Fruit fly (Drosophila melanogaster) whole organism, embryonic: Measurements from ENCODE around the gene CG5731.

Source experiments
- Abd-B ChIP-seq: fragments of 200-800 bp; sonication (Bioruptor generic); optimal IDR thresholded peaks from 2 replicates; lab custom pipeline; 2018; ENCODE audit warnings: missing biosample characterization, mild to moderate bottlenecking, missing genetic modification characterization, moderate library complexity
- Awh ChIP-seq: fragments of 200-800 bp; sonication (Bioruptor generic); IDR thresholded peaks from 2 replicates; pipeline ENCODE4, ENCODE4 v1.3.6; 2022; ENCODE audit warnings: missing biosample characterization, missing genetic modification characterization
- CG12219 ChIP-seq: fragments of 200-800 bp; sonication (Bioruptor generic); optimal IDR thresholded peaks from 3 replicates; lab custom pipeline; 2018; ENCODE audit warnings: missing biosample characterization, mild to moderate bottlenecking, missing genetic modification characterization
- CG13287 ChIP-seq: fragments of 200-800 bp; sonication (Bioruptor generic); IDR thresholded peaks from 2 replicates; pipeline ENCODE4 v1.3.6; 2022; ENCODE audit warnings: missing biosample characterization, missing genetic modification characterization; ENCODE audit not compliant: partially characterized antibody
- CG1647 ChIP-seq: fragments of 200-800 bp; sonication (Bioruptor generic); optimal IDR thresholded peaks from 3 replicates; lab custom pipeline; 2016; ENCODE audit warnings: missing biosample characterization, missing genetic modification characterization
- CG18011 ChIP-seq: fragments of 200-800 bp; sonication (Bioruptor generic); optimal IDR thresholded peaks from 2 replicates; lab custom pipeline; 2017; ENCODE audit warnings: missing biosample characterization, missing genetic modification characterization, mild to moderate bottlenecking, moderate library complexity, missing genotype
- CG2116 ChIP-seq: fragments of 200-800 bp; sonication (Bioruptor generic); optimal IDR thresholded peaks from 3 replicates; lab custom pipeline; 2018; ENCODE audit warnings: missing biosample characterization, mild to moderate bottlenecking, missing genetic modification characterization
- CG2199 ChIP-seq: fragments of 200-800 bp; sonication (Bioruptor generic); IDR thresholded peaks from 3 replicates; pipeline ENCODE4 v1.3.6; 2022; ENCODE audit warnings: missing biosample characterization, missing genetic modification characterization
- CG32767 ChIP-seq: fragments of 200-800 bp; sonication (Bioruptor generic); IDR thresholded peaks from 2 replicates; pipeline ENCODE4 v1.3.6; 2022; ENCODE audit warnings: missing biosample characterization, missing genetic modification characterization
- CG32772 ChIP-seq: fragments of 200-800 bp; sonication (Bioruptor generic); IDR thresholded peaks from 2 replicates; pipeline ENCODE4 v1.3.6; 2022; ENCODE audit warnings: missing biosample characterization, missing genetic modification characterization
- CG4707 ChIP-seq: fragments of 200-800 bp; sonication (Bioruptor generic); optimal IDR thresholded peaks from 2 replicates; lab custom pipeline; 2018; ENCODE audit warnings: missing biosample characterization, mild to moderate bottlenecking, missing genetic modification characterization, moderate library complexity
- CG5245 ChIP-seq: fragments of 200-800 bp; sonication (Bioruptor generic); optimal IDR thresholded peaks from 3 replicates; lab custom pipeline; 2016; ENCODE audit warnings: missing biosample characterization, missing genetic modification characterization
- CG7556 ChIP-seq: fragments of 200-800 bp; sonication (Bioruptor generic); optimal IDR thresholded peaks from 2 replicates; lab custom pipeline; 2017; ENCODE audit warnings: missing biosample characterization, mild to moderate bottlenecking, missing genetic modification characterization
- CG9876 ChIP-seq: fragments of 200-800 bp; sonication (Bioruptor generic); optimal IDR thresholded peaks from 2 replicates; lab custom pipeline; 2016; ENCODE audit warnings: missing biosample characterization, missing genetic modification characterization
- CG9932 ChIP-seq: fragments of 200-800 bp; sonication (Bioruptor generic); IDR thresholded peaks from 2 replicates; pipeline ENCODE4 v1.3.6; 2022; ENCODE audit warnings: missing biosample characterization, missing genetic modification characterization
- Dek ChIP-seq: fragments of 200-800 bp; sonication (Bioruptor generic); optimal IDR thresholded peaks from 3 replicates; lab custom pipeline; 2019; ENCODE audit warnings: missing biosample characterization, mild to moderate bottlenecking, missing genetic modification characterization, moderate library complexity
- Dip2 ChIP-seq: fragments of 200-800 bp; sonication (Bioruptor generic); IDR thresholded peaks from 2 replicates; pipeline ENCODE4 v1.3.6; 2022; ENCODE audit warnings: missing biosample characterization, missing genetic modification characterization
- Eip74EF ChIP-seq, 2 experiments: fragments of 200-800 bp in 1 of 2; fragments of >200 bp in 1 of 2; sonication (Bioruptor generic) in 1 of 2; optimal IDR thresholded peaks; 2 replicates each; lab custom pipeline; 2017 to 2019; ENCODE audit warnings: missing biosample characterization in 2 of 2, missing genetic modification characterization in 2 of 2, mild to moderate bottlenecking in 1 of 2, moderate library complexity in 1 of 2
- GATAe ChIP-seq: fragments of 200-800 bp; sonication (Bioruptor generic); conservative IDR thresholded peaks from 2 replicates; pipeline ENCODE4 v1.3.6; 2022; ENCODE audit warnings: missing biosample characterization, missing genetic modification characterization
- Gug ChIP-seq: fragments of 200-800 bp; sonication (Bioruptor generic); IDR thresholded peaks from 4 replicates; pipeline ENCODE4 v1.3.6; 2022; ENCODE audit warnings: missing biosample characterization, missing genetic modification characterization
- Hsf ChIP-seq: fragments of 200-800 bp; sonication (Bioruptor generic); optimal IDR thresholded peaks from 3 replicates; lab custom pipeline; 2016; ENCODE audit warnings: missing biosample characterization, missing genetic modification characterization
- Lim3 ChIP-seq: fragments of 200-800 bp; sonication (Bioruptor generic); IDR thresholded peaks from 2 replicates; pipeline ENCODE4 v1.3.6; 2022; ENCODE audit warnings: missing biosample characterization, missing genetic modification characterization
- MBD-R2 ChIP-seq: fragments of 200-800 bp; sonication (Bioruptor generic); IDR thresholded peaks from 2 replicates; pipeline ENCODE4 v1.3.6; 2022; ENCODE audit warnings: missing biosample characterization, missing genetic modification characterization
- NC2α ChIP-seq: fragments of 200-800 bp; sonication (Bioruptor generic); optimal IDR thresholded peaks from 2 replicates; lab custom pipeline; 2016; ENCODE audit warnings: missing biosample characterization, missing genetic modification characterization
- Nf-YC ChIP-seq: fragments of 200-800 bp; optimal IDR thresholded peaks from 3 replicates; lab custom pipeline; 2019; ENCODE audit warnings: missing biosample characterization, mild to moderate bottlenecking, missing genetic modification characterization, moderate library complexity
- Rx ChIP-seq: fragments of 200-800 bp; sonication (Bioruptor generic); IDR thresholded peaks from 2 replicates; pipeline ENCODE4 v1.3.6; 2022; ENCODE audit warnings: missing biosample characterization, missing genetic modification characterization
- Sin3A ChIP-seq: fragments of >200 bp; optimal IDR thresholded peaks from 2 replicates; lab custom pipeline; 2018
- Sry-β ChIP-seq: fragments of 200-800 bp; sonication (Bioruptor generic); optimal IDR thresholded peaks from 2 replicates; lab custom pipeline; 2018; ENCODE audit warnings: missing biosample characterization, mild to moderate bottlenecking, missing genetic modification characterization, moderate library complexity
- Xrp1 ChIP-seq: fragments of 200-800 bp; sonication (Bioruptor generic); IDR thresholded peaks from 2 replicates; pipeline ENCODE4 v1.3.6; 2022; ENCODE audit warnings: missing biosample characterization, missing genetic modification characterization
- bsh ChIP-seq, 2 experiments: fragments of 200-800 bp; sonication (Bioruptor generic); optimal IDR thresholded peaks; 2 replicates each; lab custom pipeline; 2017 to 2018; ENCODE audit warnings: mild to moderate bottlenecking in 2 of 2, missing biosample characterization in 2 of 2, missing genetic modification characterization in 2 of 2, moderate library complexity in 1 of 2
- cas ChIP-seq: fragments of 200-800 bp; sonication (Bioruptor generic); IDR thresholded peaks from 2 replicates; pipeline ENCODE4 v1.3.6; 2022; ENCODE audit warnings: missing biosample characterization, missing genetic modification characterization
- ci ChIP-seq: fragments of 200-800 bp; sonication (Bioruptor generic); IDR thresholded peaks from 3 replicates; pipeline ENCODE4 v1.3.6; 2022; ENCODE audit warnings: missing biosample characterization, missing genetic modification characterization
- crc ChIP-seq: fragments of 200-800 bp; sonication (Bioruptor generic); optimal IDR thresholded peaks from 2 replicates; lab custom pipeline; 2016; ENCODE audit warnings: missing biosample characterization, missing genetic modification characterization
- dmrt99B ChIP-seq: fragments of 200-800 bp; sonication (Bioruptor generic); optimal IDR thresholded peaks from 2 replicates; lab custom pipeline; 2018; ENCODE audit warnings: missing biosample characterization, mild to moderate bottlenecking, missing genetic modification characterization, moderate library complexity
- ewg ChIP-seq: fragments of 200-800 bp; sonication (Bioruptor generic); optimal IDR thresholded peaks from 3 replicates; lab custom pipeline; 2017; ENCODE audit warnings: mild to moderate bottlenecking, missing biosample characterization, missing genetic modification reagents, missing genetic modification characterization
- eyg ChIP-seq: fragments of 200-800 bp; sonication (Bioruptor generic); optimal IDR thresholded peaks from 3 replicates; lab custom pipeline; 2016; ENCODE audit warnings: missing biosample characterization, missing genetic modification characterization
- gro ChIP-seq: fragments of 200-800 bp; sonication (Bioruptor generic); optimal IDR thresholded peaks from 2 replicates; lab custom pipeline; 2016; ENCODE audit warnings: missing biosample characterization, missing genetic modification characterization
- gsb-n ChIP-seq: fragments of 200-800 bp; sonication (Bioruptor generic); optimal IDR thresholded peaks from 3 replicates; lab custom pipeline; 2018; ENCODE audit warnings: missing biosample characterization, mild to moderate bottlenecking, missing genetic modification characterization
- gt ChIP-seq: fragments of 200-800 bp; sonication (Bioruptor generic); IDR thresholded peaks from 2 replicates; pipeline ENCODE4 v1.3.6; 2022; ENCODE audit warnings: missing biosample characterization, missing genetic modification characterization
- her ChIP-seq: fragments of 200-800 bp; sonication (Bioruptor generic); optimal IDR thresholded peaks from 2 replicates; lab custom pipeline; 2016; ENCODE audit warnings: missing biosample characterization, missing genetic modification characterization
- ind ChIP-seq: fragments of 200-800 bp; sonication (Bioruptor generic); optimal IDR thresholded peaks from 3 replicates; lab custom pipeline; 2016; ENCODE audit warnings: missing biosample characterization, missing genetic modification characterization
- lola ChIP-seq, 3 experiments: fragments of >200 bp in 2 of 3; fragments of 200-800 bp in 1 of 3; sonication (Bioruptor generic) in 1 of 3; optimal IDR thresholded peaks; 2 replicates each; lab custom pipeline; 2017 to 2019; ENCODE audit warnings: missing biosample characterization in 3 of 3, missing genetic modification characterization in 3 of 3, mild to moderate bottlenecking in 1 of 3, moderate library complexity in 1 of 3
- luna ChIP-seq: fragments of 200-800 bp; sonication (Bioruptor generic); optimal IDR thresholded peaks from 2 replicates; lab custom pipeline; 2016; ENCODE audit warnings: missing biosample characterization, missing genetic modification characterization
- mld ChIP-seq: fragments of 200-800 bp; sonication (Bioruptor generic); IDR thresholded peaks from 3 replicates; pipeline ENCODE4 v1.3.6; 2022; ENCODE audit warnings: missing biosample characterization, missing genetic modification characterization; ENCODE audit not compliant: partially characterized antibody
- nmo ChIP-seq: fragments of 200-800 bp; sonication (Bioruptor generic); optimal IDR thresholded peaks from 2 replicates; lab custom pipeline; 2018; ENCODE audit warnings: missing biosample characterization, mild to moderate bottlenecking, missing genetic modification characterization, moderate library complexity
- otp ChIP-seq: fragments of 200-800 bp; sonication (Bioruptor generic); IDR thresholded peaks from 3 replicates; pipeline ENCODE4, ENCODE4 v1.3.6; 2022; ENCODE audit warnings: missing biosample characterization, missing genetic modification characterization
- prd ChIP-seq, 3 experiments: fragments of >200 bp in 2 of 3; fragments of 200-800 bp in 1 of 3; sonication (Bioruptor generic) in 1 of 3; optimal IDR thresholded peaks in 2 of 3; IDR thresholded peaks in 1 of 3; 2 replicates in 2 of 3; 3 replicates in 1 of 3; pipeline versions ENCODE4 v1.3.6 to Lab custom; 2017 to 2022; ENCODE audit warnings: missing biosample characterization in 1 of 3, missing genetic modification characterization in 1 of 3
- tna ChIP-seq: fragments of 200-800 bp; sonication (Bioruptor generic); IDR thresholded peaks from 2 replicates; pipeline ENCODE4 v1.3.6; 2022; ENCODE audit warnings: missing biosample characterization, missing genetic modification characterization; ENCODE audit not compliant: partially characterized antibody
- ttk ChIP-seq: fragments of 200-800 bp; sonication (Bioruptor generic); IDR thresholded peaks from 2 replicates; pipeline ENCODE4 v2.1.2; 2022; ENCODE audit warnings: missing biosample characterization, missing genetic modification characterization
- tup ChIP-seq: fragments of 200-800 bp; sonication (Bioruptor generic); optimal IDR thresholded peaks from 2 replicates; lab custom pipeline; 2016; ENCODE audit warnings: missing biosample characterization, mild to moderate bottlenecking, missing genetic modification characterization, moderate library complexity
- unc-4 ChIP-seq: fragments of 200-800 bp; sonication (Bioruptor generic); IDR thresholded peaks from 2 replicates; pipeline ENCODE4 v1.3.6; 2022; ENCODE audit warnings: missing biosample characterization, missing genetic modification characterization; ENCODE audit not compliant: partially characterized antibody
- vnd ChIP-seq: fragments of 200-800 bp; sonication (Bioruptor generic); IDR thresholded peaks from 3 replicates; pipeline ENCODE4 v1.3.6; 2022; ENCODE audit warnings: missing biosample characterization, missing genetic modification characterization; ENCODE audit not compliant: partially characterized antibody
- wor ChIP-seq: fragments of 200-800 bp; sonication (Bioruptor generic); IDR thresholded peaks from 2 replicates; pipeline ENCODE4 v1.3.6; 2022; ENCODE audit warnings: missing biosample characterization, missing genetic modification characterization

Gene CG5731

dm6 chr2L:10250441-10250847 is 40.9 kb upstream of the CG5731 start, which contains the start of the genes bsk and CG31717 (continued):
- TF ChIP-seq eyg, result no peak
- no peak for TF ChIP-seq CG9876 (GFP tag; lab: Kevin White, UChicago)
- no peak for TF ChIP-seq dmrt99B (tag; lab: Kevin White, UChicago)
- TF ChIP-seq wor (GFP tag; lab: Robert Waterston, UW), result no peak
- no peak for TF ChIP-seq Sry-β
- TF ChIP-seq CG5245 (GFP tag; lab: Kevin White, UChicago), result no peak
- TF ChIP-seq Hsf (GFP tag; lab: Kevin White, UChicago), result no peak
- TF ChIP-seq prd (optimal IDR thresholded peaks at IDR 0.05; lab: Kevin White, UChicago), result no peak
- no peak for TF ChIP-seq prd (GFP tag; IDR thresholded peaks at IDR 0.05; lab: Robert Waterston, UW)
- TF ChIP-seq NC2α, result no peak
- no peak for TF ChIP-seq Abd-B
- TF ChIP-seq CG32767, result no peak
- TF ChIP-seq CG1647 (GFP tag; lab: Kevin White, UChicago), result no peak
- TF ChIP-seq CG18011 (GFP tag; lab: Kevin White, UChicago), result no peak
- TF ChIP-seq gt, result no peak
- no peak for TF ChIP-seq CG2199
- TF ChIP-seq ttk (GFP tag; lab: Robert Waterston, UW), result no peak
- TF ChIP-seq otp, result no peak
- TF ChIP-seq Gug (GFP tag; lab: Robert Waterston, UW), result no peak
- no peak for TF ChIP-seq tup (GFP tag; lab: Kevin White, UChicago)
- no peak for TF ChIP-seq GATAe (GFP tag; lab: Robert Waterston, UW)
- no peak for TF ChIP-seq ewg (GFP tag; lab: Kevin White, UChicago)
- no peak for TF ChIP-seq ci (GFP tag; lab: Robert Waterston, UW)
- TF ChIP-seq bsh (GFP tag; optimal IDR thresholded peaks at IDR 0.05; lab: Kevin White, UChicago), result no peak
- TF ChIP-seq Lim3 (GFP tag; lab: Robert Waterston, UW), result no peak
- TF ChIP-seq CG32772 (GFP tag; lab: Robert Waterston, UW), result no peak
- peak; percentile 78 for TF ChIP-seq CG2116
- TF ChIP-seq CG7556, result no peak
- no peak for TF ChIP-seq Rx (GFP tag; lab: Robert Waterston, UW)
- TF ChIP-seq Sin3A, result peak; percentile 19
- TF ChIP-seq Xrp1 (GFP tag; lab: Robert Waterston, UW), result no peak
- TF ChIP-seq Awh (GFP tag; lab: Robert Waterston, UW), result no peak
- TF ChIP-seq CG12219 (GFP tag; lab: Kevin White, UChicago), result no peak
- TF ChIP-seq luna (GFP tag; lab: Kevin White, UChicago), result no peak
- TF ChIP-seq Eip74EF (GFP tag; optimal IDR thresholded peaks at IDR 0.05; lab: Kevin White, UChicago), result no peak
- TF ChIP-seq Dek, result no peak
- TF ChIP-seq cas (GFP tag; lab: Robert Waterston, UW), result no peak
- peak; percentile 39; the same call in 1 of the 3 replicates for TF ChIP-seq vnd (GFP tag; lab: Robert Waterston, UW)
- TF ChIP-seq her, result no peak
- no peak for TF ChIP-seq Nf-YC (tag; lab: Kevin White, UChicago)
- peak; percentile 61; the same call in 1 of the 2 replicates for TF ChIP-seq unc-4 (GFP tag; lab: Robert Waterston, UW)
- no peak for TF ChIP-seq CG4707 (GFP tag; lab: Kevin White, UChicago)

DNA sequence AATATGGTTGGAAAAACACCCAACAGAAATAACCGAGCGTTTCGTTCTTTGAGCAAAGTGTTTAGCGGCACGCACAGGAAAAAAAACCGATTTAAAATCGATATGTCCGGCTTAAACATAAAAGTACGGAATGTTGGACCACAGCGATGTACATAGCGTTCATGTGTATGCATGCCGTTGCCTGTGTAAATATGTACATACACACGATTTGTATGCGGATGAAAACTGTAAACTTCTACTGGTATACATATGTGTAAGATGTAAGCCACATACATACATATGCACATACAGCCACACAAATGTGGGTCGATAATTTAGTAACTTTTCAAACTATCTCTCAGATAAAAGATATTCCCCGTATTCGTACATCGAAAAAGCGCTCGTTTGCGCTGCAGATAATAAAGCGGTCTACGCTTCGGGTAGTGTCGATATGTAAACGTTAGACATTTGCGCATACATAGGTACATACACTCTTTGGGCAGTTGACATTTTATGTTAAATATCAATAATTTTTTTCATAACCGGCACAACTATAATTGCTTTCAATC is 40.2 kb upstream of the CG5731 start:
- TF ChIP-seq tna (GFP tag; lab: Robert Waterston, UW), result no peak
- peak in 1 of 3 experiments; percentile 51 for TF ChIP-seq lola (GFP tag; optimal IDR thresholded peaks at IDR 0.05; lab: Kevin White, UChicago)
- TF ChIP-seq CG9932, result no peak
- no peak for TF ChIP-seq ind (GFP tag; lab: Kevin White, UChicago)
- TF ChIP-seq crc (GFP tag; lab: Kevin White, UChicago), result no peak
- TF ChIP-seq nmo (GFP tag; lab: Kevin White, UChicago), result no peak
- TF ChIP-seq MBD-R2 (GFP tag; lab: Robert Waterston, UW), result no peak
- no peak for TF ChIP-seq CG13287 (GFP tag; lab: Robert Waterston, UW)
- TF ChIP-seq Dip2 (GFP tag; lab: Robert Waterston, UW), result no peak
- no peak for TF ChIP-seq gsb-n (tag; lab: Kevin White, UChicago)
- no peak for TF ChIP-seq gro (GFP tag; lab: Kevin White, UChicago)
- TF ChIP-seq mld (GFP tag; lab: Robert Waterston, UW), result no peak
